Worm (Caenorhabditis elegans): ENCODE results near the gene ZK945.6.

- TF ChIP-seq ZK546.5 (tag; optimal IDR thresholded peaks at IDR 0.05) (no peak), mdl-1 (tag; optimal IDR thresholded peaks at IDR 0.05) (no peak), lsy-2 (tag; optimal IDR thresholded peaks at IDR 0.05) (no peak), crh-2 (tag; optimal IDR thresholded peaks at IDR 0.05) (no peak), egl-27 (tag; optimal IDR thresholded peaks at IDR 0.05) (no peak), blmp-1 (tag; optimal IDR thresholded peaks at IDR 0.05; ENCODE audit: insufficient read depth) (no peak), snpc-4 (tag; optimal IDR thresholded peaks at IDR 0.05) (no peak), nhr-237 (tag; optimal IDR thresholded peaks at IDR 0.05) (no peak), nhr-10 (tag; optimal IDR thresholded peaks at IDR 0.05) (no peak), ama-1 (optimal IDR thresholded peaks at IDR 0.05) (no peak), unc-62 (GFP tag; optimal IDR thresholded peaks at IDR 0.05) (no peak), skn-1 (tag; optimal IDR thresholded peaks at IDR 0.05) (no peak)
Measured at ce11 chrII:10065472-10065871, 41.3 kb downstream of the ZK945.6 start.
